Fruit fly (Drosophila melanogaster): ENCODE measurements around the gene RpL21.

RpL21 gene

DNA sequence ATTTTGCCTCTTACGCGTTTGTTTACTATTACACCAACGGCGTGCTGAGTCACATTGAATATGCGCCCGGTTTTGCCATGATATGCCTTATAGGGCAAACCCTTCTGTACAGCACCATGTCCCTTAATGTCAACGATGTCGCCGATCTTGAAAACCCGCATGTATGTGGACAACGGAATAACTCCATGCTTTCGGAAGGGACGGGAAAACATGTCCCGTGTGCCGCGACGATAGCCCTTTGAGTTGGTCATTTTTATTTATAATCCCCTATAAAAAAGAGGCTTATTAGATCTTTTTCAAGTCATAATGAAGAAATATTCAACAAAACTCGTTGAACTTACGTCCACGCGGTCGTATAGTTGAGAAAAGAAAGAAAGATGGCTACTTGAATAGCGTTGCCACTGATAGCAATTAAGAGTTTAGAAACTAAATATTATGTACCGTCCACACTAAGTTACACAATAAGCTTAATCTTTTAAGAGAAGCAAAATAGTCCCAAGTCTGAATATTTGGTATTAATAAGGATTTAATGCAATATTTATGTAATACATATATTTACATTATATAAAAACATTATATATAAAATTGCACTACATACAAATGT lies at the start of gene RpL21:
RpL21 (minus strand) TSS at position 421 of the 604 bp plus-strand sequence.
- TF ChIP-seq EcR (GFP tag; optimal IDR thresholded peaks at IDR 0.05), result no peak
- no peak for TF ChIP-seq CG8478 (optimal IDR thresholded peaks at IDR 0.05)
- no peak for TF ChIP-seq psq (optimal IDR thresholded peaks at IDR 0.05)
- TF ChIP-seq usp (GFP tag; optimal IDR thresholded peaks at IDR 0.05), result no peak
- no peak for TF ChIP-seq pan (optimal IDR thresholded peaks at IDR 0.05)
- no peak for TF ChIP-seq Dll (optimal IDR thresholded peaks at IDR 0.05)

DNA sequence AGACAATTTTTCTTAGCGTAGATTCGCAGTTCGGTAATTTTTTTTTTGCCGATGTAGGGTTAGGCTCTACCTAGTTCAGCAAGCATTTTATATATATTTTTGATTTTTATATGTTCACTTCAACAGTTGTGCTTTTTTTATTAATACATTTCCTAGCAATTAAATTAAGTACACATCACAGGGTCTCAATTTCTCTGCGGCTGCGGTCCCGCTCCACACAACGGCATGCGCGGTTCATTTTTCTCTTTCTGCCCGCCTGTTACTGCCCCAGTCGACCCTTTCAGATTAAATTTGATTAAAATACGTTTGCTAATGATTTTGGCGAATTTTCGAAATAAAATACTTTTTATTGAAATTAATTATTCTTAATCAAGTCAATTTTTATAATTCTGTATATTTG lies 45.1 kb upstream of the RpL21 start:
- no peak for TF ChIP-seq Dll (optimal IDR thresholded peaks at IDR 0.05)
- no peak for TF ChIP-seq pan (optimal IDR thresholded peaks at IDR 0.05)
- TF ChIP-seq usp (GFP tag; optimal IDR thresholded peaks at IDR 0.05), result no peak
- TF ChIP-seq EcR (GFP tag; optimal IDR thresholded peaks at IDR 0.05), result no peak
- no peak for TF ChIP-seq psq (optimal IDR thresholded peaks at IDR 0.05)
- TF ChIP-seq CG8478 (optimal IDR thresholded peaks at IDR 0.05), result no peak

DNA sequence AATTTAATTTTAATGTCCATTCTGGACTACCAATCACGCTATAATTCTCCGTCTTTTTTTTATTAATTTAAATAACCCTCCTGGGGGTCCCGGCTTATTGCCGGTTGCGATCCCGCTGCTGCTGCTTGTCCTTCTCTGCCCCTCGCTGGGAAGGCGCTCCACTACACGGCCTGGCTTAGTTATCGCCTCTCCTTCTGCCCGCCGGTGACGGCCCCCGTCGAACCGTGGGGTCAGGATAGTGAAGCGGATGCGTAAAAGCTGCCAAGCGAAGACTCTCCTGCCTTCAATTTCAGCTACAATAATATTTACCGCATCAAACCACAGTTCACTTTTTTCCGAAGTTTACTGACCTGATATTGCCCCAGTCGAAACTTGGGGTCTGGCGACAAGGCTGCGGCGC lies 34.2 kb upstream of the RpL21 start:
- TF ChIP-seq usp (GFP tag; optimal IDR thresholded peaks at IDR 0.05) (no peak), Dll (optimal IDR thresholded peaks at IDR 0.05) (no peak), psq (optimal IDR thresholded peaks at IDR 0.05) (no peak), pan (optimal IDR thresholded peaks at IDR 0.05) (no peak), EcR (GFP tag; optimal IDR thresholded peaks at IDR 0.05) (no peak), CG8478 (optimal IDR thresholded peaks at IDR 0.05) (no peak)

DNA sequence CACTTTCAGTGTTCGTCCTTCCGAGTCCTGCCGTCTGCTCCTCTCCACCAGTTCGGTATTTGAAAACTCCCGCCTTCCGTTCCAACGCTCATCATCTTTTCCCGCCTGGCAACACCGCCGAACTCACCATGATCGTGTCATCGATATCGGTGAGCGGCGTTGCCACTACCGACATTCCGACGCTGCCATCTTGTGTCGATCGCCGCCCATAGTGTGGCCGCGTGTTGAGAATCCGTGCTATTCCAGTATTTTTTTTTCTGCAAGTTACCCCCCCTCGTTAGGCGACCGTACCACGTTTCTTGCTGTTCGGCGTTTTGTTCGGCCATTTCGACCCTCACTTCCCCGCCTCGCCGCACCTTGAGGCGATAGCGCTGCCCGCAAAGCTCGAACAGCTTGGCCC lies 13.4 kb upstream of the RpL21 start:
- TF ChIP-seq CG8478 (optimal IDR thresholded peaks at IDR 0.05) (no peak), pan (optimal IDR thresholded peaks at IDR 0.05) (no peak)

DNA sequence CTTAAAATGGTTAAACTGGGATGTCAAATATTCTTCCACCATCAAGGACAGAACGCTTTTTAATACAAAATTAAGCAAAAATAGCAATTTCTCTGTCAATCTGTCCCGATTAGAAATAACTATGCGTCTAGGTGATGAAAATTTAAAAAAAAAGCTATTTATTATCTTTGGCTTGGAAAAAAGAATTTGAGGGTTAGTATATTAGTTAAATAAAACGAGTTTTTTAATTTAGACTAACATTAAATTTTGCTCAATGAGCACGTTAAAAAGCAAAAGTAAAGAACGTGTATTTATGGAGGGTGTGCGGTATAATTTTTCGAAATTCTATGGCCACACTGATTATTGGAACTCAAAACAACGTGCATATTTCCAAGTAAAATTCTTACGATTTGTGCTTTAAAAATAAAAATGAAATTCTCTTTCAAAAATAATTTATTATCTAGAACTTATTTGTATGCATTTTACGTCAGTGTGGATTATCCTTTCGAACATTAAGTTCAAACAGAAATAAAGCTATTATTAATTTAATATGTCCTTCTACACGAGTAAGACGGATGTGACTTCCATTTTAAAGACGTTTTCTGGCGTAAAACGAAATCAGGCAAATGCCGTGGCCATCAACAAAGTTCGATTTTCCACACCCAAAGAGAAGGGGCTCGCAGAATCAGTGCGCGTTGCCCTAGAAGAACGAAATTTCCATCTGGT lies 2.0 kb upstream of the RpL21 start, which contains the start of gene Tif-IA:
Tif-IA (plus strand) TSS at position 307 of the 705 bp plus-strand sequence.
- TF ChIP-seq usp (GFP tag; optimal IDR thresholded peaks at IDR 0.05) (no peak), Dll (optimal IDR thresholded peaks at IDR 0.05) (no peak), CG8478 (optimal IDR thresholded peaks at IDR 0.05) (no peak), psq (optimal IDR thresholded peaks at IDR 0.05) (no peak), pan (optimal IDR thresholded peaks at IDR 0.05) (no peak), EcR (GFP tag; optimal IDR thresholded peaks at IDR 0.05) (no peak)

DNA sequence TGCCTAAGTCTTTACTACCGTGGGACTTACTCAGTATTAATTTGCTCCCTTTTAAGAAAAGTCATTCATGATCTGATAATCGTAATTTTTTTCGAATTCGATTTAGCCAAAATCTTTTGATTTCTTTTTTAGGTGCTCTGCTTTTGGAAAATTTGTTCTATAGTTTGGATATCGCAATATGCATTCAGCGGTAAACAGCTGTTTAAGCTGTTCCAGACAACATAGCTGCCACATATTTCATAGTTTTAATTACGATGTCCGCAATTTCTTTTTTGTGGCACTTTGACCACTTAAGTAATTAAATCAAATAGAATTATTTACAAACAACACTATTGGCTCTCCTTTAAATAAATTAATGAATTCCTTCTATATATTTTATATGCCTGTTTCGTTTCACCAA lies 555 bp upstream of the RpL21 start:
- TF ChIP-seq usp (GFP tag; optimal IDR thresholded peaks at IDR 0.05) (no peak), psq (optimal IDR thresholded peaks at IDR 0.05) (no peak), CG8478 (optimal IDR thresholded peaks at IDR 0.05) (no peak), Dll (optimal IDR thresholded peaks at IDR 0.05) (no peak), pan (optimal IDR thresholded peaks at IDR 0.05) (no peak), EcR (GFP tag; optimal IDR thresholded peaks at IDR 0.05) (no peak)

DNA sequence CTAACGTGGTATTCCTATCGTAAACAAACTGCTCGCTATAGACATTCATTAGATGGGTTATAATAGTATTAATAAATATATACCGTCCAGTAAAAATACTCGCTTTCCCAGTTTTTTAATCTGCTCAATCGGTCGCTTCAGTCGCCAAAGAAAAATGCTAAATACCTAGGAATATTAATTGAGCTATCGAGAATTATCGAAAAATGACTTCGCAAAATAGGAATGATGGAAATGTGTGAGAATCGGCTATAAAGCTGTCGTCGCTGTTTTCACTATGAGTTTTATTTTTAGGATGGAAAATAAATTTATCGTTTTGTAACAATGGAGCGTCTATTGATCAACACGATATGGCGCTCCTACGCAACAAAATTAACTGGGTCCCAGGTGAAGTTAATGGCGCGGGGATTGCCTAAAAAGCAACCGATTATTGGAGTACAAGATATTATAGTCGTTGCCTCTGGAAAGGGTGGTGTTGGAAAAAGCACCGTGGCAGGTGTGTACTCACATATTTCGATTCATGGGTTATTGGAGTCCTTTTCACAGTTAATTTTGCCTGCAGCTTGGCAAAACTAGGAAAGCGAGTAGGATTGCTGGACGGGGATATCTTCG lies 8.0 kb downstream of the RpL21 start, which contains the start of gene Nubpl:
Nubpl (plus strand) TSS at position 306 of the 609 bp plus-strand sequence.
- TF ChIP-seq Dll (optimal IDR thresholded peaks at IDR 0.05) (no peak), CG8478 (optimal IDR thresholded peaks at IDR 0.05) (no peak), EcR (GFP tag; optimal IDR thresholded peaks at IDR 0.05) (no peak), psq (optimal IDR thresholded peaks at IDR 0.05) (no peak), pan (optimal IDR thresholded peaks at IDR 0.05) (no peak), usp (GFP tag; optimal IDR thresholded peaks at IDR 0.05) (no peak)

DNA sequence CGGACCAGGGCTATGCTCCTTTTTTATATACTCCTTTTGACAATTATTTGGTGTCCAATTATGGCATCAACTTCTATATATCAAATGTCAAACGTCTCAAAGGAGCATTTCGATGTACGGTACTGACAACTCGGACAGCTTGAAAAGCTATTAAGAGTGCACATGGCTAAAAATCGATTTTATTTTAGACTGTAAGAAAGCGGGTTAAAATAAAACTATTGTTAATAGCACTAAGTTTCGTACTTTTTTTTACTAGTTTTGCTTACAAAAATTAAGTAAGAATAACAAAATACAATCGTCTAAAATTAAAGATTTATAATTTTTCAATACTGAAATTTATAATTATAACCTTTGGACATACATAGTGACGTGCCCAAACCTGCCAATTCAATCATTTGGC lies 33.4 kb downstream of the RpL21 start, which contains the start of gene Ir40a:
Ir40a (minus strand) TSS at position 101 of the 400 bp plus-strand sequence.
- TF ChIP-seq EcR (GFP tag; optimal IDR thresholded peaks at IDR 0.05) (no peak), pan (optimal IDR thresholded peaks at IDR 0.05) (no peak), CG8478 (optimal IDR thresholded peaks at IDR 0.05) (no peak), usp (GFP tag; optimal IDR thresholded peaks at IDR 0.05) (no peak), Dll (optimal IDR thresholded peaks at IDR 0.05) (no peak), psq (optimal IDR thresholded peaks at IDR 0.05) (no peak)
